Worm (Caenorhabditis elegans) whole organism, L4 larva: Measurements from ENCODE around the gene nex-4.

Experiments
- D1046.2 ChIP-seq: fragments of 200-800 bp; sonication (Bioruptor generic); IDR thresholded peaks from 2 replicates; pipeline ENCODE4 v1.3.6; 2022; ENCODE audit warnings: missing genetic modification characterization, missing compliant biosample characterization
- F10B5.3 ChIP-seq: sonication (generic microtip); optimal IDR thresholded peaks from 2 replicates; lab custom pipeline; 2016; ENCODE audit warnings: mild to moderate bottlenecking, missing genetic modification characterization, missing compliant biosample characterization
- F49E8.2 ChIP-seq: sonication (generic microtip); optimal IDR thresholded peaks from 2 replicates; lab custom pipeline; 2016; ENCODE audit warnings: missing compliant biosample characterization, mild to moderate bottlenecking, missing genetic modification characterization, borderline replicate concordance
- R02D3.7 ChIP-seq: fragments of 150-350 bp; sonication (generic microtip); optimal IDR thresholded peaks from 3 replicates; lab custom pipeline; 2014; ENCODE audit warnings: missing biosample characterization, missing genetic modification characterization
- T26A8.4 ChIP-seq: fragments of 200-800 bp; sonication (Bioruptor generic); IDR thresholded peaks from 2 replicates; pipeline ENCODE4 v1.3.6; 2022; ENCODE audit warnings: missing genetic modification characterization, missing compliant biosample characterization
- Y48G9A.11 ChIP-seq: fragments of 200-800 bp; sonication (Bioruptor generic); IDR thresholded peaks from 2 replicates; pipeline ENCODE4 v1.3.6; 2022; ENCODE audit warnings: missing genetic modification reagents, missing genetic modification characterization, missing compliant biosample characterization
- Y5F2A.4 ChIP-seq: fragments of 200-800 bp; sonication (Bioruptor generic); optimal IDR thresholded peaks from 2 replicates; lab custom pipeline; 2018; ENCODE audit warnings: mild to moderate bottlenecking, missing genetic modification characterization, missing compliant biosample characterization
- ZK337.2 ChIP-seq: fragments of 200-800 bp; sonication (Bioruptor generic); IDR thresholded peaks from 2 replicates; pipeline ENCODE4 v1.3.6; 2022; ENCODE audit warnings: missing genetic modification reagents, missing genetic modification characterization, missing compliant biosample characterization
- aha-1 ChIP-seq: fragments of 150-350 bp; peaks from one replicate; lab custom pipeline; 2014; ENCODE audit warnings: missing biosample characterization, missing genetic modification characterization
- ama-1 ChIP-seq: fragments of 150-350 bp; optimal IDR thresholded peaks from 2 replicates; lab custom pipeline; 2014; ENCODE audit warnings: inconsistent platforms, mixed read lengths
- arid-1 ChIP-seq: fragments of 200-800 bp; sonication (Bioruptor generic); conservative IDR thresholded peaks from 2 replicates; pipeline ENCODE4 v1.3.6; 2022; ENCODE audit warnings: missing genetic modification reagents, missing genetic modification characterization, missing compliant biosample characterization
- attf-4 ChIP-seq: sonication (generic microtip); optimal IDR thresholded peaks from 3 replicates; lab custom pipeline; 2017; ENCODE audit warnings: missing biosample characterization, missing genetic modification characterization
- ceh-20 ChIP-seq: fragments of 200-800 bp; sonication (Bioruptor generic); IDR thresholded peaks from 2 replicates; pipeline ENCODE4 v1.3.6; 2022; ENCODE audit warnings: missing genetic modification reagents, missing genetic modification characterization, missing compliant biosample characterization
- cey-2 ChIP-seq: sonication (generic microtip); optimal IDR thresholded peaks from 3 replicates; lab custom pipeline; 2017; ENCODE audit warnings: missing genetic modification characterization, mild to moderate bottlenecking, missing compliant biosample characterization, antibody characterized with exemption, borderline replicate concordance; ENCODE audit not compliant: insufficient read depth
- daf-12 ChIP-seq: fragments of 150-350 bp; optimal IDR thresholded peaks from 2 replicates; lab custom pipeline; 2014; ENCODE audit warnings: missing biosample characterization, missing genetic modification reagents, missing genetic modification characterization
- dmd-8 ChIP-seq: fragments of 200-800 bp; sonication (Bioruptor generic); IDR thresholded peaks from 2 replicates; pipeline ENCODE4 v1.3.6; 2022; ENCODE audit warnings: missing genetic modification characterization, missing compliant biosample characterization
- dmd-9 ChIP-seq: fragments of 200-800 bp; sonication (Bioruptor generic); IDR thresholded peaks from 2 replicates; pipeline ENCODE4 v1.3.6; 2022; ENCODE audit warnings: missing genetic modification reagents, missing genetic modification characterization, missing compliant biosample characterization
- dve-1 ChIP-seq: sonication (generic microtip); optimal IDR thresholded peaks from 2 replicates; lab custom pipeline; 2017; ENCODE audit warnings: antibody characterized with exemption, mild to moderate bottlenecking, missing genetic modification characterization, missing compliant biosample characterization; ENCODE audit not compliant: insufficient read depth
- egl-27 ChIP-seq: sonication (generic microtip); optimal IDR thresholded peaks from 3 replicates; lab custom pipeline; 2017; ENCODE audit warnings: missing biosample characterization, missing genetic modification reagents, missing genetic modification characterization
- fos-1 ChIP-seq: fragments of 150-350 bp; optimal IDR thresholded peaks from 2 replicates; lab custom pipeline; 2014; ENCODE audit warnings: missing biosample characterization, missing genetic modification characterization
- gei-8 ChIP-seq: fragments of 200-800 bp; sonication (Bioruptor generic); optimal IDR thresholded peaks from 2 replicates; lab custom pipeline; 2018; ENCODE audit warnings: mild to moderate bottlenecking, missing genetic modification characterization, missing compliant biosample characterization
- hlh-11 ChIP-seq: fragments of 200-800 bp; sonication (Bioruptor generic); optimal IDR thresholded peaks from 2 replicates; lab custom pipeline; 2018; ENCODE audit warnings: mild to moderate bottlenecking, missing genetic modification characterization, missing compliant biosample characterization
- hlh-30 ChIP-seq: sonication (generic microtip); optimal IDR thresholded peaks from 2 replicates; lab custom pipeline; 2017; ENCODE audit warnings: antibody characterized with exemption, mild to moderate bottlenecking, missing genetic modification characterization, missing compliant biosample characterization; ENCODE audit not compliant: insufficient read depth
- jun-1 ChIP-seq: fragments of 150-350 bp; optimal IDR thresholded peaks from 2 replicates; lab custom pipeline; 2014; ENCODE audit warnings: missing biosample characterization, missing genetic modification reagents, missing genetic modification characterization
- lin-13 ChIP-seq: fragments of 150-350 bp; optimal IDR thresholded peaks from 2 replicates; lab custom pipeline; 2014; ENCODE audit warnings: missing biosample characterization, missing genetic modification reagents, missing genetic modification characterization
- lir-3 ChIP-seq: sonication (generic microtip); optimal IDR thresholded peaks from 2 replicates; lab custom pipeline; 2016; ENCODE audit warnings: mild to moderate bottlenecking, missing genetic modification characterization, missing compliant biosample characterization
- lsy-2 ChIP-seq, 2 experiments: fragments of 150-350 bp in 1 of 2; sonication (generic microtip) in 1 of 2; optimal IDR thresholded peaks; 2 replicates each; lab custom pipeline; 2014 to 2017; ENCODE audit warnings: missing biosample characterization in 2 of 2, missing genetic modification characterization in 2 of 2
- madf-9 ChIP-seq: fragments of 200-800 bp; sonication (Bioruptor generic); conservative IDR thresholded peaks from 2 replicates; pipeline ENCODE4 v1.3.6; 2022; ENCODE audit warnings: missing genetic modification reagents, missing genetic modification characterization, missing compliant biosample characterization
- mdt-29 ChIP-seq: fragments of 200-800 bp; sonication (Bioruptor generic); IDR thresholded peaks from 2 replicates; pipeline ENCODE4 v1.3.6; 2022; ENCODE audit warnings: missing genetic modification reagents, missing genetic modification characterization, missing compliant biosample characterization
- mxl-3 ChIP-seq: fragments of 200-800 bp; sonication (Bioruptor generic); optimal IDR thresholded peaks from 2 replicates; lab custom pipeline; 2018; ENCODE audit warnings: mild to moderate bottlenecking, missing genetic modification characterization, missing compliant biosample characterization
- nhr-11 ChIP-seq: fragments of 150-350 bp; optimal IDR thresholded peaks from 2 replicates; lab custom pipeline; 2014; ENCODE audit warnings: missing biosample characterization, missing genetic modification characterization
- nhr-111 ChIP-seq: fragments of 200-800 bp; sonication (Bioruptor generic); optimal IDR thresholded peaks from 2 replicates; lab custom pipeline; 2018; ENCODE audit warnings: mild to moderate bottlenecking, missing genetic modification characterization, missing compliant biosample characterization
- nhr-237 ChIP-seq: sonication (generic microtip); optimal IDR thresholded peaks from 2 replicates; lab custom pipeline; 2017; ENCODE audit warnings: missing biosample characterization, missing genetic modification characterization
- nhr-25 ChIP-seq: sonication (generic microtip); optimal IDR thresholded peaks from 2 replicates; lab custom pipeline; 2017; ENCODE audit warnings: missing genetic modification characterization, mild to moderate bottlenecking, missing compliant biosample characterization, antibody characterized with exemption, moderate library complexity, borderline replicate concordance; ENCODE audit not compliant: insufficient read depth
- nhr-41 ChIP-seq: fragments of 200-800 bp; sonication (Bioruptor generic); IDR thresholded peaks from 2 replicates; pipeline ENCODE4 v1.3.6; 2022; ENCODE audit warnings: missing genetic modification reagents, missing genetic modification characterization, missing compliant biosample characterization
- nhr-6 ChIP-seq: fragments of 150-350 bp; optimal IDR thresholded peaks from 2 replicates; lab custom pipeline; 2014; ENCODE audit warnings: missing biosample characterization, missing genetic modification characterization
- nhr-76 ChIP-seq: fragments of 150-350 bp; optimal IDR thresholded peaks from 2 replicates; lab custom pipeline; 2014; ENCODE audit warnings: missing biosample characterization, missing genetic modification characterization
- nhr-77 ChIP-seq: fragments of 150-350 bp; optimal IDR thresholded peaks from 2 replicates; lab custom pipeline; 2014; ENCODE audit warnings: missing biosample characterization, missing genetic modification characterization
- pha-4 ChIP-seq, 2 experiments: fragments of 150-350 bp in 1 of 2; fragments of 200-800 bp in 1 of 2; sonication (Bioruptor generic) in 1 of 2; IDR thresholded peaks in 1 of 2; optimal IDR thresholded peaks in 1 of 2; 2 replicates each; pipeline versions ENCODE4 v1.3.6 to Lab custom; 2014 to 2022; ENCODE audit warnings: missing genetic modification characterization in 2 of 2, missing genetic modification reagents in 2 of 2, missing biosample characterization in 1 of 2, missing compliant biosample characterization in 1 of 2
- php-3 ChIP-seq: fragments of 200-800 bp; sonication (Bioruptor generic); IDR thresholded peaks from 2 replicates; pipeline ENCODE4 v1.3.6; 2022; ENCODE audit warnings: missing genetic modification reagents, missing genetic modification characterization, missing compliant biosample characterization
- sdz-12 ChIP-seq: fragments of 200-800 bp; sonication (Bioruptor generic); optimal IDR thresholded peaks from 2 replicates; lab custom pipeline; 2018; ENCODE audit warnings: mild to moderate bottlenecking, missing genetic modification characterization, missing compliant biosample characterization
- set-16 ChIP-seq: fragments of 200-800 bp; sonication (Bioruptor generic); IDR thresholded peaks from 2 replicates; pipeline ENCODE4 v1.3.6; 2022; ENCODE audit warnings: missing genetic modification reagents, missing genetic modification characterization, missing compliant biosample characterization
- snpc-4 ChIP-seq: fragments of 150-350 bp; optimal IDR thresholded peaks from 2 replicates; lab custom pipeline; 2014; ENCODE audit warnings: missing biosample characterization, missing genetic modification characterization
- spr-1 ChIP-seq: sonication (generic microtip); optimal IDR thresholded peaks from 2 replicates; lab custom pipeline; 2016; ENCODE audit warnings: mild to moderate bottlenecking, missing genetic modification characterization, missing compliant biosample characterization
- tag-97 ChIP-seq: fragments of 200-800 bp; sonication (Bioruptor generic); IDR thresholded peaks from 2 replicates; pipeline ENCODE4 v1.3.6; 2022; ENCODE audit warnings: missing genetic modification characterization, missing compliant biosample characterization
- tra-1 ChIP-seq: fragments of 200-800 bp; sonication (Bioruptor generic); IDR thresholded peaks from 2 replicates; pipeline ENCODE4 v1.3.6; 2022; ENCODE audit warnings: missing genetic modification reagents, missing genetic modification characterization, missing compliant biosample characterization
- unc-130 ChIP-seq: sonication (generic microtip); optimal IDR thresholded peaks from 2 replicates; lab custom pipeline; 2016; ENCODE audit warnings: missing genetic modification reagents, missing genetic modification characterization, missing compliant biosample characterization
- zfp-2 ChIP-seq: sonication (generic microtip); optimal IDR thresholded peaks from 2 replicates; lab custom pipeline; 2016; ENCODE audit warnings: mild to moderate bottlenecking, missing genetic modification characterization, missing compliant biosample characterization
- zip-11 ChIP-seq: fragments of 200-800 bp; sonication (Bioruptor generic); IDR thresholded peaks from 2 replicates; pipeline ENCODE4 v1.3.6; 2022; ENCODE audit warnings: missing genetic modification characterization, missing compliant biosample characterization

The nex-4 gene

DNA sequence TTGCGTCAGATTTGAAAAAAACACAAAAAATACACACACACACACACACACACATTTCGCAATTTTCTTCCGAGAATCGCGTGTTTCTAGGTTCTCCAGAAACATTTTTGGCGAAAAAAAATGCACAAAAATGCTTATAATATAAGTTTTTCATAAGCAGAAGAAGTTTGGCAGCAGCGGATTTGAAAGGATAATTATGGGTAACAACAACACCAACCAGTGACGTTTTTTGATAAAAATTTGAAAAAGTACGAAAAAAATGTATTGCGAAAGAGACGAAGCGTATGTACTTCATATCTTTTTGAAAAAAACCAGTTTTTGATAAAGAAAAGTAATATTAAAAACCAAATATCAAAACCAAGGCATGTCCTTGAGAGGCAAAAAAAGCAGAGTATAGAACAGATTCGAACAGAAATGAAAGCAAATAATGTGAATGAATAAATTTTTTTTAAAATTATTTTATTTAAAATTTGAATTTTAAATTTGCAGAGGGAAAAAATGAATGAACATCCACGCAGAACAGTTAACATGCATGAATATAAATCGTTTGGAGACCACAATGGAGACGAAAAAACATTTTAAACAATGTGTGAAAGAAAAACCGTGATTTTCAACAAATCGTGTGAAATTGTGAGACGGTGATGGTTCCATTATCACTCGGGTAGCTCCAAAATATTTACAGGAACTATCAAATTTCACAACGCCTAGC lies 27.4 kb upstream of the nex-4 start (continued):
- TF ChIP-seq F10B5.3 (tag; lab: Kevin White, UChicago) (peak; percentile 35), Y48G9A.11 (GFP tag; lab: Robert Waterston, UW) (0 out of 2 replicates have a peak, but pooled peaks have one; percentile 24), mdt-29 (peak; percentile 67; the same call in 1 of the 2 replicates), ama-1 (lab: Kevin White, UChicago) (peak; percentile 54), lsy-2 (tag; optimal IDR thresholded peaks at IDR 0.05; lab: Kevin White, UChicago) (peak in 1 of 2 experiments; percentile 45), nhr-237 (tag; lab: Kevin White, UChicago) (no peak), nhr-11 (tag; lab: Kevin White, UChicago) (no peak), cey-2 (no peak), tra-1 (GFP tag; lab: Robert Waterston, UW) (no peak; the same call in 1 of the 2 replicates), F49E8.2 (tag; lab: Kevin White, UChicago) (peak; percentile 23), ZK337.2 (GFP tag; lab: Robert Waterston, UW) (0 out of 2 replicates have a peak, but pooled peaks have one; percentile 58), sdz-12 (no peak), zfp-2 (tag; lab: Kevin White, UChicago) (no peak), nhr-25 (tag; lab: Kevin White, UChicago) (no peak), lir-3 (tag; lab: Kevin White, UChicago) (peak; percentile 10), hlh-30 (tag; lab: Kevin White, UChicago) (peak; percentile 34), Y5F2A.4 (GFP tag; lab: Kevin White, UChicago) (no peak), R02D3.7 (no peak), jun-1 (tag; lab: Kevin White, UChicago) (no peak), dve-1 (tag; lab: Kevin White, UChicago) (peak; percentile 60), nhr-41 (GFP tag; lab: Robert Waterston, UW) (no peak), hlh-11 (tag; lab: Kevin White, UChicago) (peak; percentile 15), dmd-8 (GFP tag; lab: Robert Waterston, UW) (peak; percentile 19; the same call in 1 of the 2 replicates), daf-12 (tag; lab: Kevin White, UChicago) (no peak), gei-8 (GFP tag; lab: Kevin White, UChicago) (peak; percentile 54), unc-130 (GFP tag; lab: Kevin White, UChicago) (no peak), nhr-6 (tag; lab: Kevin White, UChicago) (no peak), D1046.2 (GFP tag; lab: Robert Waterston, UW) (no peak), spr-1 (tag; lab: Kevin White, UChicago) (peak; percentile 34), arid-1 (GFP tag; lab: Robert Waterston, UW) (peak; percentile 40; the same call in 1 of the 2 replicates), php-3 (GFP tag; lab: Robert Waterston, UW) (no peak), T26A8.4 (peak; percentile 60; the same call in 1 of the 2 replicates), pha-4 (GFP tag; IDR thresholded peaks at IDR 0.05; lab: Robert Waterston, UW) (peak; percentile 51; the same call in 1 of the 2 replicates), pha-4 (tag; optimal IDR thresholded peaks at IDR 0.05; lab: Kevin White, UChicago) (peak; percentile 8), aha-1 (peak; percentile 4), mxl-3 (GFP tag; lab: Kevin White, UChicago) (peak; percentile 18), nhr-111 (peak; percentile 36), snpc-4 (tag; lab: Kevin White, UChicago) (no peak), dmd-9 (no peak), ceh-20 (GFP tag; lab: Robert Waterston, UW) (no peak), zip-11 (GFP tag; lab: Robert Waterston, UW) (0 out of 2 replicates have a peak, but pooled peaks have one; percentile 6), attf-4 (tag; lab: Kevin White, UChicago) (no peak), egl-27 (tag; lab: Kevin White, UChicago) (no peak), nhr-76 (tag; lab: Kevin White, UChicago) (no peak), set-16 (GFP tag; lab: Robert Waterston, UW) (no peak), tag-97 (GFP tag; lab: Robert Waterston, UW) (no peak), lin-13 (GFP tag; lab: Kevin White, UChicago) (peak; percentile 34), nhr-77 (tag; lab: Kevin White, UChicago) (no peak), fos-1 (tag; lab: Kevin White, UChicago) (no peak), madf-9 (GFP tag; lab: Robert Waterston, UW) (no peak)
